Worm (Caenorhabditis elegans): Measurements from ENCODE around the gene C03B1.7.

DNA sequence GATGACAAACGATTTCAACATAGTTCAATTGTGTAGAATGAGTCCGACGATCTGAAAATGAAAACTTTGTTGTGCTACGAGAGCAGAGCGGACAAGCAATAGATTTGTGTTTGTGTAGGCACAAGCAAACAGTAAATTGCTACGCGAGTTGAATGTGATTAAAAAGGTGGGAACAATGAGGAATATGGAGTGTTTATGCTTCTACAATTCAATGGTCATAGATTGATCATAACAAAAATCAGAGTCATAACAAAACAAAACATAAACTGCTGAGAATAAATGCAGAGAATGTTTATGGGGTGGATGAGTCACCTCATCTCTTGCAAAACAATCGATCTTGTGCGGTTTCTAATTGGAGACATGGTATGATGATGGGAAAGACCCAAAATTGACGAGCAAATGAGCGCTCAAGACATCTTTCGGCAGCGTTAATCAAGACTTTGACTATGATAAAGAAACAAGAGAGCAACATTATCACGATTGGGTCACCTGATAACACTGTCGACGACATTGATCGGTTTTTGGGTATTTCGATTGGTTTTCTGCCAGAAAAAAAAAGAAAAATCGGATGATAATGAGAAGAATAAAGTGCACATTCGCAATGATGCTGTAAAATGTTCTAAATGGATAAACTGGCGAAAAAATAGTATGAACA lies 36.1 kb downstream of the C03B1.7 start, which contains the start of gene lmp-1:
- TF ChIP-seq nhr-2 (tag; optimal IDR thresholded peaks at IDR 0.05) (no peak), zip-8 (tag; optimal IDR thresholded peaks at IDR 0.05) (no peak), flh-1 (GFP tag; optimal IDR thresholded peaks at IDR 0.05) (no peak), elt-3 (tag; optimal IDR thresholded peaks at IDR 0.05) (no peak), snpc-4 (tag; optimal IDR thresholded peaks at IDR 0.05) (no peak), nhr-76 (tag; optimal IDR thresholded peaks at IDR 0.05) (no peak), hlh-1 (tag; optimal IDR thresholded peaks at IDR 0.05) (no peak), pha-4 (tag; optimal IDR thresholded peaks at IDR 0.05) (no peak)
